Fruit fly (Drosophila melanogaster): Measurements from ENCODE around the gene Cpsf5.

dm6 chr3L:9422636-9423419 is 12.0 kb downstream of the Cpsf5 start, which contains the start of gene aay:
- TF ChIP-seq CG14711 (tag; optimal IDR thresholded peaks at IDR 0.05), result peak; percentile 98
- peak; percentile 99 for TF ChIP-seq CG12768 (GFP tag; optimal IDR thresholded peaks at IDR 0.05)
- TF ChIP-seq CG7045 (GFP tag; optimal IDR thresholded peaks at IDR 0.05), result peak; percentile 99
- TF ChIP-seq cnc (optimal IDR thresholded peaks at IDR 0.05), result no peak
- TF ChIP-seq CG33017 (tag; optimal IDR thresholded peaks at IDR 0.05), result peak; percentile 100
- TF ChIP-seq bab1 (GFP tag; optimal IDR thresholded peaks at IDR 0.05), result peak; percentile 99

Measured in whole organism, adult.